Worm (Caenorhabditis elegans): Measurements from ENCODE around the gene trpp-12.

The trpp-12 gene

ce11 chrX:2409243-2409741, at the start of gene trpp-12, which contains the start of gene C43H6.12:
trpp-12 (plus strand) TSS chrX:2409691.
C43H6.12 (plus strand) TSS chrX:2409607.
- TF ChIP-seq elt-1 (tag; optimal IDR thresholded peaks at IDR 0.05; ENCODE audit: borderline replicate concordance, insufficient read depth) = no peak

DNA sequence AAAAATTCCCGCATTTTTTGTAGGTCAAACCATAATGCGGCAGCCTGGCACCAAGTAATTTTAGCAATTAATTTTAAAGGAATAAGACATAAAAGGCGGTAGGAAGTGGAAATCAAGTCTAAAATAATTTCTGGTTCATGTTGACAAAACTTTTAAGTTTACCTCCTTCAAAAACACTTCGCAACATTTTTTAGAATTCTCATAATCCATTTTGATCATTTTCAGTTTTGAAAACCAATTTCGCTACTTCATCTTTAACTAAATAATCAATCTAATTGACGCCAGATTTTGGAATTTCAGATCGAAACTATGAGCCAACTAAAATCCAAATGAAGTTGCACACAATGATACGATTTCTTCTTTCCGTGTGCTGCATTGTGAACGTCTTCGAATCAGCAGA, 49.7 kb upstream of the trpp-12 start, which contains the start of gene lgc-40:
TSS of gene lgc-40 (plus strand) at position 301 of the 400 bp plus-strand sequence.
- no peak for TF ChIP-seq ztf-11 (tag; optimal IDR thresholded peaks at IDR 0.05)
- no peak for TF ChIP-seq nhr-12 (tag; optimal IDR thresholded peaks at IDR 0.05)
- TF ChIP-seq flh-1 (GFP tag; optimal IDR thresholded peaks at IDR 0.05) = no peak
- no peak for TF ChIP-seq nhr-28 (tag; optimal IDR thresholded peaks at IDR 0.05)
- TF ChIP-seq lin-32 (GFP tag; optimal IDR thresholded peaks at IDR 0.05) = no peak
- no peak for TF ChIP-seq bed-3 (GFP tag; optimal IDR thresholded peaks at IDR 0.05)
- no peak for TF ChIP-seq mab-5 (tag; optimal IDR thresholded peaks at IDR 0.05)
- TF ChIP-seq ceh-83 (GFP tag; optimal IDR thresholded peaks at IDR 0.05) = no peak

ce11 chrX:2362872-2363271, 46.6 kb upstream of the trpp-12 start:
- TF ChIP-seq nhr-237 (tag; optimal IDR thresholded peaks at IDR 0.05) = no peak
- TF ChIP-seq sptf-1 (tag; optimal IDR thresholded peaks at IDR 0.05) = no peak
- no peak for TF ChIP-seq M03D4.4 (tag; optimal IDR thresholded peaks at IDR 0.05)
- TF ChIP-seq ces-1 (GFP tag; optimal IDR thresholded peaks at IDR 0.05) = no peak
- no peak for TF ChIP-seq elt-3 (tag; optimal IDR thresholded peaks at IDR 0.05)
- TF ChIP-seq lsy-2 (tag; optimal IDR thresholded peaks at IDR 0.05) = no peak
- no peak for TF ChIP-seq ceh-83 (GFP tag; optimal IDR thresholded peaks at IDR 0.05)
- TF ChIP-seq nhr-2 (tag; optimal IDR thresholded peaks at IDR 0.05) = no peak
- no peak for TF ChIP-seq lin-13 (tag; optimal IDR thresholded peaks at IDR 0.05)
- no peak for TF ChIP-seq ham-2 (GFP tag; optimal IDR thresholded peaks at IDR 0.05)
- no peak for TF ChIP-seq ztf-11 (tag; optimal IDR thresholded peaks at IDR 0.05)
- TF ChIP-seq cnd-1 (tag; optimal IDR thresholded peaks at IDR 0.05) = no peak
- no peak for TF ChIP-seq nhr-28 (tag; optimal IDR thresholded peaks at IDR 0.05)
- no peak for TF ChIP-seq ceh-39 (tag; optimal IDR thresholded peaks at IDR 0.05)
- TF ChIP-seq lin-32 (GFP tag; optimal IDR thresholded peaks at IDR 0.05) = no peak
- no peak for TF ChIP-seq blmp-1 (tag; optimal IDR thresholded peaks at IDR 0.05)

DNA sequence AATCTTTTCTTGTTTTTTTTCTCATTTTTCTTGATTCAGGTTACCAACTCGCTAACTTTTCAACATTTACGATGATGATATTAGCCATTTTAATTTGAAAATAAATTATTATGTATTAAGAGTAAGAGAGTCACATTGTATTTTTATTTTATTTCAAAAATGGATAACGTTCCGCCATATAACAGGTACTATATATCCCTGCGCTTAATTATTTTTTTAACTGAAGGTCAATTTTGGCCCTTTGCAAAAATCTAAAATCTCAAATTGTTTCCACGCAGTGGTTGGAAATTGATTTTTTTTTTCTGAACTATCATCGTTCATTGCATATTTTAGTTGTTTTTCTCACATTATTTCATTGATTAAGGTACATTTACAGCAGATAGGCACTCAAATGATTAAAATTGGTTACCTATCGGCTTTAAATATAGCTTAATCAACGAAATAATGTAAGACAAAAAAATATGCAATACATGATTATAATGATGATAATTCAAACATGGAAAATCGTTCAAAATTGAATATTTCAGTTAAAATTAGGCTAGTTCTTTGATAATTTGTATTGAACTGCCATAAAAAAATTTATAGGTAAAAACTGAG, 44.7 kb upstream of the trpp-12 start:
- TF ChIP-seq mab-5 (tag; optimal IDR thresholded peaks at IDR 0.05) (no peak), mep-1 (tag; optimal IDR thresholded peaks at IDR 0.05) (no peak), nhr-12 (tag; optimal IDR thresholded peaks at IDR 0.05) (no peak), ztf-11 (tag; optimal IDR thresholded peaks at IDR 0.05) (no peak), elt-3 (tag; optimal IDR thresholded peaks at IDR 0.05) (no peak), blmp-1 (tag; optimal IDR thresholded peaks at IDR 0.05) (no peak), cnd-1 (tag; optimal IDR thresholded peaks at IDR 0.05) (no peak), nhr-237 (tag; optimal IDR thresholded peaks at IDR 0.05) (peak; percentile 61)

ce11 chrX:2365890-2366289, 43.6 kb upstream of the trpp-12 start, which contains the start of gene T24D8.6:
T24D8.6 (minus strand) TSS chrX:2365990.
- TF ChIP-seq elt-1 (tag; optimal IDR thresholded peaks at IDR 0.05; ENCODE audit: borderline replicate concordance, insufficient read depth) (no peak), tbx-8 (GFP tag; optimal IDR thresholded peaks at IDR 0.05) (no peak), lsy-2 (tag; optimal IDR thresholded peaks at IDR 0.05) (no peak), nhr-237 (tag; optimal IDR thresholded peaks at IDR 0.05) (no peak), ham-2 (GFP tag; optimal IDR thresholded peaks at IDR 0.05) (no peak), lin-13 (tag; optimal IDR thresholded peaks at IDR 0.05) (no peak), nhr-76 (tag; optimal IDR thresholded peaks at IDR 0.05) (no peak), mls-2 (tag; optimal IDR thresholded peaks at IDR 0.05) (no peak), cnd-1 (tag; optimal IDR thresholded peaks at IDR 0.05) (no peak), unc-62 (GFP tag; optimal IDR thresholded peaks at IDR 0.05) (no peak)

DNA sequence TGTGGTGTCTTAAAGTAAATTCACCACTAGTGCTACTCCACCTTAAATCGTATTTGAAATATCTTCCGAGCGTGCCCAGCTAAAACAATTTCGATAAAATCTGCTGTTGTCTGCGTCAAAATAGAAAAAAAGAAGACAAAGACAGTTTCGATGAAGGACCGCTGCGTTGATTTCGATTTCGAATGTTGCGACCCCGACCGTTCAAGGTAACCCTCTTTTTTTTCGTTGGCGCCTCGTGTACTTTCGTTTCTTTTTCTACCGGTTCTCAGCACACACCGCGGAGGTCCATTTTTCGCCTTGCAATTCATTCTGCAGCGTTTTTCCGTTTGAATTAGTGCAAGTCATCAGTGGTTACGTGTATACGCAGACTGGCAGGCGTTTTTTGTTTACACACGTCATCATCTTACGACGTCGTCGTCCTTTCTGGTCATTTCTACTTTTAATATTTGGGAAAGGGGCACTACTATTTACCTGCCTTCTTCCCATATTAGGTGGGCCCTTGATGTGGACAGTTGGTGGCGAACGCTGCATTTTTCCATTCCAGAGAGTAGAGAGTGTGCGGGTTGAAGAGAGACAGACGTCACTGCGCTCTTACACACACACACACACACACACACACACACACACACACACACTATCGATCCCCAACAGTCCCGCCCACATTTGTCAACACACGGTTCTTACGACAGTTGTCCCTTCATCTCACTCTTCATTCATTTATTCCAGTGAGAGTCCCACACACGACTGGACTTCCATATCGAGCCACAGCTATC, 41.3 kb upstream of the trpp-12 start:
- TF ChIP-seq tbx-8 (GFP tag; optimal IDR thresholded peaks at IDR 0.05) = no peak
- TF ChIP-seq ces-1 (GFP tag; optimal IDR thresholded peaks at IDR 0.05) = no peak
- no peak for TF ChIP-seq elt-1 (tag; optimal IDR thresholded peaks at IDR 0.05; ENCODE audit: borderline replicate concordance, insufficient read depth)
- TF ChIP-seq sptf-1 (tag; optimal IDR thresholded peaks at IDR 0.05) = peak; percentile 16
- TF ChIP-seq nhr-76 (tag; optimal IDR thresholded peaks at IDR 0.05) = no peak
- no peak for TF ChIP-seq blmp-1 (tag; optimal IDR thresholded peaks at IDR 0.05)
- peak; percentile 54 for TF ChIP-seq mep-1 (tag; optimal IDR thresholded peaks at IDR 0.05)
- TF ChIP-seq lin-13 (tag; optimal IDR thresholded peaks at IDR 0.05) = no peak
- TF ChIP-seq snpc-4 (tag; optimal IDR thresholded peaks at IDR 0.05) = no peak
- TF ChIP-seq ceh-83 (GFP tag; optimal IDR thresholded peaks at IDR 0.05) = no peak
- peak; percentile 15 for TF ChIP-seq M03D4.4 (tag; optimal IDR thresholded peaks at IDR 0.05)
- TF ChIP-seq nhr-28 (tag; optimal IDR thresholded peaks at IDR 0.05) = no peak
- TF ChIP-seq lsy-2 (tag; optimal IDR thresholded peaks at IDR 0.05) = no peak
- no peak for TF ChIP-seq ceh-43 (GFP tag; optimal IDR thresholded peaks at IDR 0.05)
- peak; percentile 51 for TF ChIP-seq mls-2 (tag; optimal IDR thresholded peaks at IDR 0.05)
- TF ChIP-seq nhr-2 (tag; optimal IDR thresholded peaks at IDR 0.05) = peak; percentile 27
- TF ChIP-seq lin-32 (GFP tag; optimal IDR thresholded peaks at IDR 0.05) = no peak
- TF ChIP-seq ceh-39 (tag; optimal IDR thresholded peaks at IDR 0.05) = peak; percentile 75
- peak; percentile 49 for TF ChIP-seq drap-1 (GFP tag; optimal IDR thresholded peaks at IDR 0.05)
- no peak for TF ChIP-seq bed-3 (GFP tag; optimal IDR thresholded peaks at IDR 0.05)
- no peak for TF ChIP-seq nhr-12 (tag; optimal IDR thresholded peaks at IDR 0.05)
- TF ChIP-seq cnd-1 (tag; optimal IDR thresholded peaks at IDR 0.05) = peak; percentile 70
- TF ChIP-seq hlh-1 (tag; optimal IDR thresholded peaks at IDR 0.05) = no peak
- no peak for TF ChIP-seq unc-62 (GFP tag; optimal IDR thresholded peaks at IDR 0.05)
- no peak for TF ChIP-seq flh-1 (GFP tag; optimal IDR thresholded peaks at IDR 0.05)
- TF ChIP-seq mab-5 (tag; optimal IDR thresholded peaks at IDR 0.05) = no peak
- peak; percentile 56 for TF ChIP-seq ztf-11 (tag; optimal IDR thresholded peaks at IDR 0.05)
- peak; percentile 16 for TF ChIP-seq unc-120 (tag; optimal IDR thresholded peaks at IDR 0.05; ENCODE audit: poor library complexity, severe bottlenecking)
- no peak for TF ChIP-seq elt-3 (tag; optimal IDR thresholded peaks at IDR 0.05)
- no peak for TF ChIP-seq nhr-237 (tag; optimal IDR thresholded peaks at IDR 0.05)

Measured in whole organism, mixed stage, embryonic.